Fruit fly (Drosophila melanogaster) whole organism, embryonic: Measurements from ENCODE around the gene CG42693.

Experiments
- CG11398 ChIP-seq: fragments of 200-800 bp; sonication (Bioruptor generic); optimal IDR thresholded peaks from 2 replicates; lab custom pipeline; 2016; ENCODE audit warnings: missing biosample characterization, missing genetic modification characterization
- CG3838 ChIP-seq: fragments of 200-800 bp; sonication (Bioruptor generic); optimal IDR thresholded peaks from 3 replicates; lab custom pipeline; 2016; ENCODE audit warnings: missing biosample characterization, missing genetic modification characterization
- CG8765 ChIP-seq: fragments of 200-800 bp; sonication (Bioruptor generic); IDR thresholded peaks from 2 replicates; pipeline ENCODE4 v1.3.6; 2022; ENCODE audit warnings: missing biosample characterization, missing genetic modification characterization
- fru ChIP-seq: fragments of >200 bp; optimal IDR thresholded peaks from 2 replicates; lab custom pipeline; 2017

DNA sequence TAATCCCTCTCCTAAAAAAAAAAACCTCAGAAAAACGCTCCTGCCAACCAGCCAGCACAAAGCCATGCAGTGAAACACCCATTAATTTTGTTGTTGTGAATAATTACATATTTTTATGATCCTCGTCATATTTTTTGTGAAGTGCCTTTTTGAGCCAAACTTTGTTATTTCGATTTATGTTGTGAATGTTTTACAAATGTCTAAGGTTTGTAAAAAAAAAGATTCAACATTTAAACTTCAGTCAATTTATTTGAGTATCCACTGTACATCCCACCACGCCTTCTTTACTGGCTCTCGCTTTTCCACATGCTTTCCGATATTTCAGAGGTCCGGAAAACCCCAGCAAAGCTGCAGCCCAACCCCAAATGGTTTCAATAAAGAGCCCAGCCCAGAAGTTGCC lies 16.0 kb upstream of the CG42693 start:
- TF ChIP-seq CG8765 (GFP tag; lab: Robert Waterston, UW) (no peak), CG11398 (GFP tag; lab: Kevin White, UChicago) (no peak), fru (lab: Kevin White, UChicago) (no peak), CG3838 (GFP tag; lab: Kevin White, UChicago) (no peak)
